Worm (Caenorhabditis elegans): ENCODE measurements around the gene Y54G2A.26.

Y54G2A.26 gene

ce11 chrIV:3008828-3009227 lies 13.6 kb upstream of the Y54G2A.26 start, which contains the start of gene Y54G2A.73:
Gene Y54G2A.73, minus strand, starts transcription at chrIV:3008892.
- TF ChIP-seq tbx-2 (tag; optimal IDR thresholded peaks at IDR 0.05) (no peak), F13H6.1 (tag; optimal IDR thresholded peaks at IDR 0.05) (no peak), eyg-1 (tag; optimal IDR thresholded peaks at IDR 0.05) (no peak), ama-1 (optimal IDR thresholded peaks at IDR 0.05) (no peak), unc-42 (tag; optimal IDR thresholded peaks at IDR 0.05) (no peak), hlh-6 (tag; optimal IDR thresholded peaks at IDR 0.05) (no peak), fkh-10 (GFP tag; optimal IDR thresholded peaks at IDR 0.05) (no peak), hlh-30 (tag; optimal IDR thresholded peaks at IDR 0.05; ENCODE audit: insufficient read depth) (no peak), ceh-22 (tag; optimal IDR thresholded peaks at IDR 0.05) (no peak), ahr-1 (tag; optimal IDR thresholded peaks at IDR 0.05) (no peak), ceh-14 (tag; optimal IDR thresholded peaks at IDR 0.05) (no peak), C08G9.2 (tag; optimal IDR thresholded peaks at IDR 0.05) (no peak), lim-6 (tag; optimal IDR thresholded peaks at IDR 0.05) (no peak), ceh-24 (tag; optimal IDR thresholded peaks at IDR 0.05) (no peak), ceh-9 (tag; optimal IDR thresholded peaks at IDR 0.05) (no peak), ceh-48 (tag; optimal IDR thresholded peaks at IDR 0.05) (no peak), pax-1 (tag; optimal IDR thresholded peaks at IDR 0.05) (no peak), npax-4 (tag; optimal IDR thresholded peaks at IDR 0.05) (no peak), zip-5 (tag; optimal IDR thresholded peaks at IDR 0.05) (no peak)

- TF ChIP-seq ref-2 (tag; optimal IDR thresholded peaks at IDR 0.05), result no peak
- TF ChIP-seq hlh-6 (tag; optimal IDR thresholded peaks at IDR 0.05), result no peak
- TF ChIP-seq unc-42 (tag; optimal IDR thresholded peaks at IDR 0.05), result no peak
- no peak for TF ChIP-seq K02D7.2 (tag; optimal IDR thresholded peaks at IDR 0.05)
- no peak for TF ChIP-seq C08G9.2 (tag; optimal IDR thresholded peaks at IDR 0.05)
- no peak for TF ChIP-seq syd-9 (tag; optimal IDR thresholded peaks at IDR 0.05)
- TF ChIP-seq elt-2 (tag; optimal IDR thresholded peaks at IDR 0.05), result no peak
- TF ChIP-seq npax-4 (tag; optimal IDR thresholded peaks at IDR 0.05), result no peak
- no peak for TF ChIP-seq mec-3 (tag; optimal IDR thresholded peaks at IDR 0.05; ENCODE audit: borderline replicate concordance)
- TF ChIP-seq nhr-232 (tag; optimal IDR thresholded peaks at IDR 0.05), result no peak
- no peak for TF ChIP-seq nfya-1 (tag; optimal IDR thresholded peaks at IDR 0.05)
- no peak for TF ChIP-seq tbx-2 (tag; optimal IDR thresholded peaks at IDR 0.05)
- TF ChIP-seq ceh-14 (tag; optimal IDR thresholded peaks at IDR 0.05), result no peak
- no peak for TF ChIP-seq ceh-30 (tag; optimal IDR thresholded peaks at IDR 0.05)
- TF ChIP-seq pqm-1 (tag; optimal IDR thresholded peaks at IDR 0.05), result no peak
- no peak for TF ChIP-seq pat-9 (tag; optimal IDR thresholded peaks at IDR 0.05)
- TF ChIP-seq fkh-6 (tag; optimal IDR thresholded peaks at IDR 0.05), result no peak
- TF ChIP-seq ceh-18 (tag; optimal IDR thresholded peaks at IDR 0.05), result no peak
- no peak for TF ChIP-seq unc-86 (tag; optimal IDR thresholded peaks at IDR 0.05)
- no peak for TF ChIP-seq sox-4 (tag; optimal IDR thresholded peaks at IDR 0.05)
These were observed 7.5 kb upstream of the Y54G2A.26 start for ce11 chrIV:3002807-3003206.

ce11 chrIV:3001500-3001899 lies 6.2 kb upstream of the Y54G2A.26 start:
- TF ChIP-seq ceh-34 (tag; optimal IDR thresholded peaks at IDR 0.05) (no peak), gmeb-2 (tag; optimal IDR thresholded peaks at IDR 0.05) (no peak), nhr-232 (tag; optimal IDR thresholded peaks at IDR 0.05) (no peak), hlh-6 (tag; optimal IDR thresholded peaks at IDR 0.05) (no peak), sox-2 (GFP tag; IDR thresholded peaks at IDR 0.05) (no peak), fkh-6 (tag; optimal IDR thresholded peaks at IDR 0.05) (no peak), zip-5 (tag; optimal IDR thresholded peaks at IDR 0.05) (no peak), pha-4 (tag; optimal IDR thresholded peaks at IDR 0.05) (no peak), fkh-10 (GFP tag; optimal IDR thresholded peaks at IDR 0.05) (no peak), ceh-22 (tag; optimal IDR thresholded peaks at IDR 0.05) (no peak), rnt-1 (tag; optimal IDR thresholded peaks at IDR 0.05) (no peak), pat-9 (tag; optimal IDR thresholded peaks at IDR 0.05) (no peak), K09A11.1 (tag; optimal IDR thresholded peaks at IDR 0.05; ENCODE audit: insufficient read depth) (no peak), pros-1 (tag; optimal IDR thresholded peaks at IDR 0.05) (no peak), npax-4 (tag; optimal IDR thresholded peaks at IDR 0.05) (no peak), nfya-1 (tag; optimal IDR thresholded peaks at IDR 0.05) (no peak), hlh-15 (tag; optimal IDR thresholded peaks at IDR 0.05) (no peak), lin-11 (tag; optimal IDR thresholded peaks at IDR 0.05) (no peak), ceh-9 (tag; optimal IDR thresholded peaks at IDR 0.05) (no peak)
